Fruit fly (Drosophila melanogaster): Measurements from ENCODE around the gene CG45122.

DNA sequence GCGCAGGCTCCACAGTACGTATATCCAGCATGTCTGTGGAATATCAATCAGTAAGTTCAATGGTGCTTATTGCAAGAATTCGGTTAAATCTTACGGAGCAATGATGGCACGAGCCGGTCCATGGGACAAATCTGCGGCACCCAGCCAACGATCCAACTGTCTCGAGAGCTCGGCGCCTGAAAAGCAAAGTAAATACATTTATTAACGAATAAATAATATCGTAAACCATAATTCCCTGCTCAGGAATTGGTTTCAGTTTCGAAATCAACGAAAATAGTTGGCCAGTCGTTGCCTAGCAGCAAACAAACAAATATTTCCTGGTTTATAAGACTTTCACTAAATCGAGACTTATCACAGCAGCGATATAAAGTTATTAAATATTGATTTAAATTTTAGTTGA, 34.4 kb upstream of the CG45122 start, which contains the start of gene CG11656:
- TF ChIP-seq salr (GFP tag; optimal IDR thresholded peaks at IDR 0.05) (no peak), Hr4 (GFP tag; optimal IDR thresholded peaks at IDR 0.05) (no peak), CG11294 (GFP tag; IDR thresholded peaks at IDR 0.05) (no peak), fkh (GFP tag; optimal IDR thresholded peaks at IDR 0.05) (no peak), topi (GFP tag; optimal IDR thresholded peaks at IDR 0.05) (no peak)
